Fruit fly (Drosophila melanogaster) whole organism, embryonic: ENCODE results near the gene CG31089.
A peak's percentile ranks its signal among the peaks of the same experiment; 100 is the strongest.

Source experiments
- Ada2b ChIP-seq: fragments of 200-800 bp; sonication (Bioruptor generic); IDR thresholded peaks from 2 replicates; pipeline ENCODE4 v1.3.6; 2022; ENCODE audit warnings: missing biosample characterization, missing genetic modification characterization
- Aef1 ChIP-seq: fragments of 200-800 bp; sonication (Bioruptor generic); IDR thresholded peaks from 3 replicates; pipeline ENCODE4 v1.3.6; 2022; ENCODE audit warnings: missing biosample characterization, missing genetic modification characterization
- C15 ChIP-seq: fragments of 200-800 bp; sonication (Bioruptor generic); IDR thresholded peaks from 3 replicates; pipeline ENCODE4 v1.3.6; 2022; ENCODE audit warnings: missing biosample characterization, missing genetic modification characterization
- CG10321 ChIP-seq: fragments of 200-800 bp; sonication (Bioruptor generic); IDR thresholded peaks from 2 replicates; pipeline ENCODE4 v1.3.6; 2022; ENCODE audit warnings: missing biosample characterization, missing genetic modification characterization
- CG10654 ChIP-seq: fragments of 200-800 bp; sonication (Bioruptor generic); optimal IDR thresholded peaks from 2 replicates; lab custom pipeline; 2016; ENCODE audit warnings: missing biosample characterization, missing genetic modification characterization
- CG13287 ChIP-seq: fragments of 200-800 bp; sonication (Bioruptor generic); IDR thresholded peaks from 2 replicates; pipeline ENCODE4 v1.3.6; 2022; ENCODE audit warnings: missing biosample characterization, missing genetic modification characterization; ENCODE audit not compliant: partially characterized antibody
- CG13296 ChIP-seq: fragments of 200-800 bp; sonication (Bioruptor generic); optimal IDR thresholded peaks from 3 replicates; lab custom pipeline; 2018; ENCODE audit warnings: missing biosample characterization, mild to moderate bottlenecking, missing genetic modification characterization
- CG17802 ChIP-seq: fragments of 200-800 bp; sonication (Bioruptor generic); optimal IDR thresholded peaks from 2 replicates; lab custom pipeline; 2018; ENCODE audit warnings: missing biosample characterization, mild to moderate bottlenecking, missing genetic modification characterization, moderate library complexity
- CG17912 ChIP-seq: fragments of 200-800 bp; sonication (Bioruptor generic); optimal IDR thresholded peaks from 2 replicates; lab custom pipeline; 2018; ENCODE audit warnings: missing biosample characterization, mild to moderate bottlenecking, missing genetic modification characterization
- CG2116 ChIP-seq: fragments of 200-800 bp; sonication (Bioruptor generic); optimal IDR thresholded peaks from 3 replicates; lab custom pipeline; 2018; ENCODE audit warnings: missing biosample characterization, mild to moderate bottlenecking, missing genetic modification characterization
- CG2202 ChIP-seq: fragments of 200-800 bp; sonication (Bioruptor generic); optimal IDR thresholded peaks from 2 replicates; lab custom pipeline; 2018; ENCODE audit warnings: missing biosample characterization, mild to moderate bottlenecking, missing genetic modification characterization
- CG31441 ChIP-seq: fragments of 200-800 bp; sonication (Bioruptor generic); IDR thresholded peaks from 2 replicates; pipeline ENCODE4 v1.3.6; 2022; ENCODE audit warnings: missing biosample characterization, missing genetic modification characterization
- CG32532 ChIP-seq: fragments of 200-800 bp; sonication (Bioruptor generic); IDR thresholded peaks from 2 replicates; pipeline ENCODE4 v1.3.6; 2022; ENCODE audit warnings: missing biosample characterization, missing genetic modification characterization
- CG34224 ChIP-seq: fragments of 200-800 bp; sonication (Bioruptor generic); IDR thresholded peaks from 3 replicates; pipeline ENCODE4 v1.3.6; 2022; ENCODE audit warnings: missing biosample characterization, missing genetic modification characterization; ENCODE audit not compliant: partially characterized antibody
- CG4424 ChIP-seq: fragments of 200-800 bp; sonication (Bioruptor generic); optimal IDR thresholded peaks from 3 replicates; lab custom pipeline; 2016; ENCODE audit warnings: missing biosample characterization, missing genetic modification characterization
- CG4820 ChIP-seq: fragments of 200-800 bp; sonication (Bioruptor generic); optimal IDR thresholded peaks from 3 replicates; lab custom pipeline; 2016; ENCODE audit warnings: missing biosample characterization, missing genetic modification characterization
- CG5180 ChIP-seq: fragments of 200-800 bp; sonication (Bioruptor generic); optimal IDR thresholded peaks from 3 replicates; lab custom pipeline; 2017; ENCODE audit warnings: missing biosample characterization, missing genetic modification characterization, mild to moderate bottlenecking, moderate library complexity, missing genetic modification reagents
- CG6689 ChIP-seq: fragments of 200-800 bp; sonication (Bioruptor generic); IDR thresholded peaks from 2 replicates; pipeline ENCODE4 v1.3.6; 2022; ENCODE audit warnings: missing biosample characterization, missing genetic modification characterization
- CG6765 ChIP-seq: fragments of 200-800 bp; sonication (Bioruptor generic); optimal IDR thresholded peaks from 3 replicates; lab custom pipeline; 2017; ENCODE audit warnings: missing biosample characterization, mild to moderate bottlenecking, missing genetic modification characterization
- CG7786 ChIP-seq: fragments of 200-800 bp; sonication (Bioruptor generic); optimal IDR thresholded peaks from 2 replicates; lab custom pipeline; 2016; ENCODE audit warnings: missing biosample characterization, missing genetic modification characterization
- CG9437 ChIP-seq: fragments of 200-800 bp; sonication (Bioruptor generic); optimal IDR thresholded peaks from 2 replicates; lab custom pipeline; 2018; ENCODE audit warnings: missing biosample characterization, mild to moderate bottlenecking, missing genetic modification characterization
- CkIIα-i1 ChIP-seq: fragments of 200-800 bp; sonication (Bioruptor generic); IDR thresholded peaks from 2 replicates; pipeline ENCODE4 v1.3.6; 2022; ENCODE audit warnings: missing biosample characterization, missing genetic modification characterization
- Doc3 ChIP-seq: fragments of 200-800 bp; sonication (Bioruptor generic); IDR thresholded peaks from 3 replicates; pipeline ENCODE4 v1.3.6; 2022; ENCODE audit warnings: missing biosample characterization, missing genetic modification characterization; ENCODE audit not compliant: partially characterized antibody
- MBD-R2 ChIP-seq: fragments of 200-800 bp; sonication (Bioruptor generic); IDR thresholded peaks from 2 replicates; pipeline ENCODE4 v1.3.6; 2022; ENCODE audit warnings: missing biosample characterization, missing genetic modification characterization
- Mad ChIP-seq: fragments of 200-800 bp; sonication (Bioruptor generic); optimal IDR thresholded peaks from 2 replicates; lab custom pipeline; 2016; ENCODE audit warnings: missing biosample characterization, missing genetic modification characterization
- Med ChIP-seq: fragments of 200-800 bp; sonication (Bioruptor generic); peaks from one replicate; lab custom pipeline; 2016; ENCODE audit warnings: missing biosample characterization, missing genetic modification characterization, mild to moderate bottlenecking, inconsistent platforms, moderate library complexity
- NK7.1 ChIP-seq: fragments of 200-800 bp; sonication (Bioruptor generic); optimal IDR thresholded peaks from 3 replicates; lab custom pipeline; 2016; ENCODE audit warnings: missing biosample characterization, missing genetic modification characterization
- Sin3A ChIP-seq: fragments of >200 bp; optimal IDR thresholded peaks from 2 replicates; lab custom pipeline; 2018
- bigmax ChIP-seq: fragments of 200-800 bp; sonication (Bioruptor generic); optimal IDR thresholded peaks from 2 replicates; lab custom pipeline; 2018; ENCODE audit warnings: missing biosample characterization, mild to moderate bottlenecking, missing genetic modification characterization
- chn ChIP-seq: fragments of 200-800 bp; sonication (Bioruptor generic); optimal IDR thresholded peaks from 2 replicates; lab custom pipeline; 2016; ENCODE audit warnings: missing biosample characterization, missing genetic modification characterization
- croc ChIP-seq: fragments of 200-800 bp; sonication (Bioruptor generic); conservative IDR thresholded peaks from 3 replicates; pipeline ENCODE4 v1.3.6; 2022; ENCODE audit warnings: missing biosample characterization, missing genetic modification characterization
- crp ChIP-seq, 2 experiments: fragments of 200-800 bp; sonication (Bioruptor generic); optimal IDR thresholded peaks; 2 replicates in 1 of 2; 3 replicates in 1 of 2; lab custom pipeline; 2017; ENCODE audit warnings: missing biosample characterization in 2 of 2, missing genetic modification characterization in 2 of 2, mild to moderate bottlenecking in 1 of 2, moderate library complexity in 1 of 2
- da ChIP-seq: fragments of 200-800 bp; sonication (Bioruptor generic); optimal IDR thresholded peaks from 2 replicates; lab custom pipeline; 2016; ENCODE audit warnings: missing biosample characterization, missing genetic modification characterization
- exex ChIP-seq: fragments of 200-800 bp; sonication (Bioruptor generic); optimal IDR thresholded peaks from 4 replicates; lab custom pipeline; 2018; ENCODE audit warnings: missing biosample characterization, mild to moderate bottlenecking, missing genetic modification characterization, moderate library complexity
- grau ChIP-seq: fragments of 200-800 bp; optimal IDR thresholded peaks from 3 replicates; lab custom pipeline; 2019; ENCODE audit warnings: missing biosample characterization, mild to moderate bottlenecking, missing genetic modification characterization, moderate library complexity
- grn ChIP-seq: fragments of 200-800 bp; sonication (Bioruptor generic); optimal IDR thresholded peaks from 3 replicates; lab custom pipeline; 2017; ENCODE audit warnings: missing biosample characterization, missing genetic modification characterization
- gsb ChIP-seq: fragments of 200-800 bp; sonication (Bioruptor generic); IDR thresholded peaks from 2 replicates; pipeline ENCODE4 v1.3.6; 2022; ENCODE audit warnings: missing biosample characterization, missing genetic modification characterization
- insv ChIP-seq, 2 experiments: fragments of 200-800 bp; sonication (Bioruptor generic); optimal IDR thresholded peaks; 3 replicates each; lab custom pipeline; 2016 to 2018; ENCODE audit warnings: missing biosample characterization in 2 of 2, missing genetic modification characterization in 2 of 2
- lbe ChIP-seq: fragments of 200-800 bp; sonication (Bioruptor generic); optimal IDR thresholded peaks from 2 replicates; lab custom pipeline; 2016; ENCODE audit warnings: missing biosample characterization, mild to moderate bottlenecking, missing genetic modification characterization
- luna ChIP-seq: fragments of 200-800 bp; sonication (Bioruptor generic); optimal IDR thresholded peaks from 2 replicates; lab custom pipeline; 2016; ENCODE audit warnings: missing biosample characterization, missing genetic modification characterization
- pan ChIP-seq, 4 experiments: fragments of >200 bp in 3 of 4; fragments of 200-800 bp in 1 of 4; sonication (Bioruptor generic) in 1 of 4; optimal IDR thresholded peaks in 3 of 4; IDR thresholded peaks in 1 of 4; 2 replicates each; pipeline versions ENCODE4 v1.3.6 to Lab custom; 2017 to 2022; ENCODE audit warnings: missing biosample characterization in 2 of 4, missing genetic modification characterization in 2 of 4, mixed read lengths in 1 of 4
- repo ChIP-seq: fragments of 200-800 bp; sonication (Bioruptor generic); optimal IDR thresholded peaks from 2 replicates; lab custom pipeline; 2016; ENCODE audit warnings: missing biosample characterization, missing genetic modification characterization
- rib ChIP-seq: fragments of 200-800 bp; sonication (Bioruptor generic); IDR thresholded peaks from 2 replicates; pipeline ENCODE4 v1.3.6; 2022; ENCODE audit warnings: missing biosample characterization, missing genetic modification characterization
- run ChIP-seq: fragments of 200-800 bp; sonication (Bioruptor generic); optimal IDR thresholded peaks from 3 replicates; lab custom pipeline; 2018; ENCODE audit warnings: missing biosample characterization, mild to moderate bottlenecking, missing genetic modification characterization
- salm ChIP-seq: fragments of 200-800 bp; sonication (Bioruptor generic); optimal IDR thresholded peaks from 2 replicates; lab custom pipeline; 2018; ENCODE audit warnings: missing biosample characterization, mild to moderate bottlenecking, missing genetic modification characterization
- seq ChIP-seq: fragments of 200-800 bp; sonication (Bioruptor generic); IDR thresholded peaks from 2 replicates; pipeline ENCODE4 v1.3.6; 2022; ENCODE audit warnings: missing biosample characterization, missing genetic modification characterization
- sim ChIP-seq: fragments of 200-800 bp; sonication (Bioruptor generic); IDR thresholded peaks from 2 replicates; pipeline ENCODE4 v1.3.6; 2022; ENCODE audit warnings: missing biosample characterization, missing genetic modification characterization
- tgo ChIP-seq: fragments of 200-800 bp; sonication (Bioruptor generic); IDR thresholded peaks from 3 replicates; pipeline ENCODE4 v1.3.6; 2022; ENCODE audit warnings: missing biosample characterization, missing genetic modification characterization
- toy ChIP-seq: fragments of 200-800 bp; sonication (Bioruptor generic); IDR thresholded peaks from 2 replicates; pipeline ENCODE4 v1.3.6; 2022; ENCODE audit warnings: missing biosample characterization, missing genetic modification characterization
- ttk ChIP-seq: fragments of 200-800 bp; sonication (Bioruptor generic); IDR thresholded peaks from 2 replicates; pipeline ENCODE4 v2.1.2; 2022; ENCODE audit warnings: missing biosample characterization, missing genetic modification characterization
- usp ChIP-seq: fragments of >200 bp; optimal IDR thresholded peaks from 2 replicates; lab custom pipeline; 2017; ENCODE audit warnings: missing biosample characterization, missing genetic modification characterization
- vfl ChIP-seq: fragments of 200-800 bp; sonication (Bioruptor generic); optimal IDR thresholded peaks from 2 replicates; lab custom pipeline; 2016; ENCODE audit warnings: missing biosample characterization, missing genetic modification characterization

The CG31089 gene

DNA sequence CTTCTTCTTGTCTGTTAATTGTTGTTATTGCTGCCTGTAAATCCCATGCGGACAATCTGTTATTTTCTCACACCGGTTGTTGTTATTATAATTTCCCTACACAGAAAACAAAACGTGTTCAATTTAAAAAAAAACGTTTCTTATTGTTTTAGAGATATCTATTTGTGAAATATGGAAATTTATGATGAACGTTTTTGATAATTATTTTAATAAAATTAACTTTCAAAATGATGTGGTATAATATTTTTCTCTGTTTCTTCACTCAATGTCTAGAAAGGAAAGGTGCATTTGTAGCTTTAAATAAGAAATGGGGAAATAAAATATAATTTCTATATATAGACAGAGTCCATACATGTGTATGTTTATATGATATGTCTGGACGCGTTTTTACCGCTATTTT is 18.1 kb upstream of the CG31089 start (continued):
- no peak for TF ChIP-seq CG34224
- no peak for TF ChIP-seq CG13287
- peak; percentile 71 for TF ChIP-seq grau (tag; lab: Kevin White, UChicago)
- TF ChIP-seq CG7786 (GFP tag; lab: Kevin White, UChicago) = no peak
- peak; percentile 69 for TF ChIP-seq run (tag; lab: Kevin White, UChicago)
- TF ChIP-seq insv (GFP tag; optimal IDR thresholded peaks at IDR 0.05; lab: Kevin White, UChicago) = no peak
- TF ChIP-seq bigmax (GFP tag; lab: Kevin White, UChicago) = no peak
- no peak for TF ChIP-seq CkIIα-i1 (GFP tag; lab: Robert Waterston, UW)
- no peak for TF ChIP-seq CG32532 (GFP tag; lab: Robert Waterston, UW)
- TF ChIP-seq Mad = no peak
- TF ChIP-seq gsb (GFP tag; lab: Robert Waterston, UW) = no peak
- no peak for TF ChIP-seq usp (GFP tag; lab: Kevin White, UChicago)
- no peak for TF ChIP-seq chn
- no peak for TF ChIP-seq MBD-R2
- TF ChIP-seq Ada2b (GFP tag; lab: Robert Waterston, UW) = peak; percentile 55
- TF ChIP-seq exex = no peak
- TF ChIP-seq CG13296 = peak; percentile 6
- TF ChIP-seq C15 (GFP tag; lab: Robert Waterston, UW) = no peak
- TF ChIP-seq croc (GFP tag; lab: Robert Waterston, UW) = peak; percentile 61
- no peak for TF ChIP-seq sim (GFP tag; lab: Robert Waterston, UW)
- TF ChIP-seq Doc3 (GFP tag; lab: Robert Waterston, UW) = no peak
- no peak for TF ChIP-seq vfl
- peak; percentile 49; the same call in 1 of the 2 replicates for TF ChIP-seq ttk (GFP tag; lab: Robert Waterston, UW)
- no peak for TF ChIP-seq pan (optimal IDR thresholded peaks at IDR 0.05; lab: Kevin White, UChicago)
- peak in 1 of 2 experiments; percentile 68 for TF ChIP-seq pan (GFP tag; optimal IDR thresholded peaks at IDR 0.05 in 1 of 2, IDR thresholded peaks at IDR 0.05 in 1 of 2)
- no peak for TF ChIP-seq crp (GFP tag; optimal IDR thresholded peaks at IDR 0.05; lab: Kevin White, UChicago)
- TF ChIP-seq CG17912 = no peak
- TF ChIP-seq Sin3A = no peak
- TF ChIP-seq Aef1 = no peak
- peak; percentile 69 for TF ChIP-seq Med (GFP tag; lab: Kevin White, UChicago)
- TF ChIP-seq CG2202 (tag; lab: Kevin White, UChicago) = peak; percentile 66
- TF ChIP-seq CG10321 = 0 out of 2 replicates have a peak, but pooled peaks have one; percentile 9
- no peak for TF ChIP-seq luna (GFP tag; lab: Kevin White, UChicago)
- TF ChIP-seq repo (GFP tag; lab: Kevin White, UChicago) = no peak
- peak; percentile 17 for TF ChIP-seq salm (tag; lab: Kevin White, UChicago)
- peak; percentile 91 for TF ChIP-seq CG31441 (GFP tag; lab: Robert Waterston, UW)
- TF ChIP-seq tgo (GFP tag; lab: Robert Waterston, UW) = peak; percentile 46; the same call in 2 of the 3 replicates
- no peak for TF ChIP-seq toy (GFP tag; lab: Robert Waterston, UW)
- TF ChIP-seq CG10654 (GFP tag; lab: Kevin White, UChicago) = peak; percentile 35
- TF ChIP-seq CG17802 (tag; lab: Kevin White, UChicago) = no peak
- TF ChIP-seq lbe = no peak
- no peak for TF ChIP-seq rib (GFP tag; lab: Robert Waterston, UW)
- TF ChIP-seq NK7.1 (GFP tag; lab: Kevin White, UChicago) = no peak
- no peak for TF ChIP-seq CG6765 (GFP tag; lab: Kevin White, UChicago)
- TF ChIP-seq grn (GFP tag; lab: Kevin White, UChicago) = no peak
- TF ChIP-seq da (GFP tag; lab: Kevin White, UChicago) = no peak
- no peak for TF ChIP-seq seq (GFP tag; lab: Robert Waterston, UW)
- peak; percentile 67 for TF ChIP-seq CG9437 (GFP tag; lab: Kevin White, UChicago)
- no peak for TF ChIP-seq CG5180
- peak; percentile 76 for TF ChIP-seq CG6689 (GFP tag; lab: Robert Waterston, UW)
- peak; percentile 72 for TF ChIP-seq CG4424 (GFP tag; lab: Kevin White, UChicago)
- TF ChIP-seq CG2116 = peak; percentile 33
- peak; percentile 24 for TF ChIP-seq CG4820
